Worm (Caenorhabditis elegans): ENCODE measurements around the gene rbc-1.

ce11 chrX:14664028-14664427 is 52.9 kb downstream of the rbc-1 start, which contains the start of gene C26G2.2:
- no peak for TF ChIP-seq nhr-179 (tag; optimal IDR thresholded peaks at IDR 0.05)
- no peak for TF ChIP-seq nfya-1 (tag; optimal IDR thresholded peaks at IDR 0.05; ENCODE audit: borderline replicate concordance, insufficient read depth)
- TF ChIP-seq unc-130 (GFP tag; optimal IDR thresholded peaks at IDR 0.05) = no peak
- no peak for TF ChIP-seq snpc-4 (GFP tag; optimal IDR thresholded peaks at IDR 0.05)
- TF ChIP-seq snpc-4 (tag; optimal IDR thresholded peaks at IDR 0.05) = no peak
- no peak for TF ChIP-seq B0336.3 (GFP tag; IDR thresholded peaks at IDR 0.05)
- TF ChIP-seq madf-10 (tag; optimal IDR thresholded peaks at IDR 0.05) = no peak
- TF ChIP-seq K11D2.4 (GFP tag; IDR thresholded peaks at IDR 0.05) = no peak

All from whole organism, young adult.